Worm (Caenorhabditis elegans) whole organism, midembryonic: ENCODE results near the gene F26F4.6.

Experiments used
- T22C8.4 ChIP-seq: fragments of 200-800 bp; sonication (Bioruptor generic); IDR thresholded peaks from 2 replicates; pipeline ENCODE4 v1.3.6; 2022; ENCODE audit warnings: missing genetic modification characterization, missing compliant biosample characterization
- cog-1 ChIP-seq: sonication (generic microtip); optimal IDR thresholded peaks from 2 replicates; lab custom pipeline; 2016; ENCODE audit warnings: missing genetic modification characterization, missing compliant biosample characterization
- flt-1 ChIP-seq: fragments of 200-800 bp; sonication (Bioruptor generic); IDR thresholded peaks from 2 replicates; pipeline ENCODE4 v1.3.6; 2022; ENCODE audit warnings: missing genetic modification characterization, missing compliant biosample characterization
- med-1 ChIP-seq: sonication (generic microtip); optimal IDR thresholded peaks from 2 replicates; lab custom pipeline; 2017; ENCODE audit warnings: missing genetic modification characterization, mild to moderate bottlenecking, missing compliant biosample characterization, antibody characterized with exemption, missing genetic modification reagents; ENCODE audit not compliant: insufficient read depth
- ref-1 ChIP-seq: fragments of 200-800 bp; sonication (Bioruptor generic); conservative IDR thresholded peaks from 2 replicates; pipeline ENCODE4 v1.3.6; 2022; ENCODE audit warnings: missing genetic modification reagents, missing genetic modification characterization, missing compliant biosample characterization
- tab-1 ChIP-seq: fragments of 200-800 bp; sonication (Bioruptor generic); IDR thresholded peaks from 2 replicates; pipeline ENCODE4 v1.3.6; 2022; ENCODE audit warnings: missing genetic modification characterization, missing compliant biosample characterization
- ztf-23 ChIP-seq: fragments of 200-800 bp; sonication (Bioruptor generic); IDR thresholded peaks from 2 replicates; pipeline ENCODE4 v1.3.6; 2022; ENCODE audit warnings: missing genetic modification reagents, missing genetic modification characterization, missing compliant biosample characterization

ce11 chrIII:4910956-4911355 lies 17.5 kb upstream of the F26F4.6 start, which contains the start of gene F26F4.2:
- TF ChIP-seq ref-1 (GFP tag; lab: Robert Waterston, UW) (no peak), med-1 (GFP tag; lab: Kevin White, UChicago) (no peak), tab-1 (GFP tag; lab: Robert Waterston, UW) (no peak), ztf-23 (no peak), flt-1 (GFP tag; lab: Robert Waterston, UW) (no peak), T22C8.4 (GFP tag; lab: Robert Waterston, UW) (no peak), cog-1 (tag; lab: Kevin White, UChicago) (no peak)
